Worm (Caenorhabditis elegans): ENCODE results near the gene alh-8.

DNA sequence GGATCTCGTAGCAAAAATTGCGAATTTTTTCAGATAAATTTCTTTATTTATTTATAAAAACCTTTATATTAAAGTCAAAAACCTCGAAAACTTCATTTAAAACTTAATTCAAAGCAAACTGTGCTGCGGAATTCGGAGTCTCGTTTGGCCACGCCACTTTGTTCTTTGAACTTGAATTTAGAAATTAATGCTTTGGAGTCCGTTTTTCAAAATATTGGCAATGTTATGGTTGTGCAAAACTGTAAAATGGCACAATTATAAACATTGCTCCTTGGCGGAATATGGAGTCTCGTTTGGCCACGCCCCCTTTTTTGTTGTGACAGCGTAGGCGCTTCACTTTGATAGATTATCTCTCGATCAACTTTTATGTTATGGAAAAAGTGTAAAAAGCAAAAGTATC lies 9.3 kb upstream of the alh-8 start:
- TF ChIP-seq Y105C5A.15 (GFP tag; IDR thresholded peaks at IDR 0.05) (no peak), lin-15B (tag; optimal IDR thresholded peaks at IDR 0.05) (no peak), nhr-28 (tag; optimal IDR thresholded peaks at IDR 0.05) (no peak), nhr-11 (tag; optimal IDR thresholded peaks at IDR 0.05) (no peak), snpc-1.2 (GFP tag; IDR thresholded peaks at IDR 0.05) (no peak), nhr-6 (tag; optimal IDR thresholded peaks at IDR 0.05) (no peak)

Data from whole organism, L4 larva.